Fruit fly (Drosophila melanogaster) whole organism, embryonic: ENCODE data around the gene tst.
A peak's percentile ranks its signal among the peaks of the same experiment; 100 is the strongest.

Source experiments
- Asciz ChIP-seq: fragments of 200-800 bp; sonication (Bioruptor generic); optimal IDR thresholded peaks from 2 replicates; lab custom pipeline; 2017; ENCODE audit warnings: missing biosample characterization, mild to moderate bottlenecking, missing genetic modification characterization, missing genetic modification reagents
- BtbVII ChIP-seq: fragments of 200-800 bp; sonication (Bioruptor generic); optimal IDR thresholded peaks from 3 replicates; lab custom pipeline; 2017; ENCODE audit warnings: missing biosample characterization, mild to moderate bottlenecking, missing genetic modification characterization
- CG10209 ChIP-seq: fragments of 200-800 bp; sonication (Bioruptor generic); optimal IDR thresholded peaks from 3 replicates; lab custom pipeline; 2017; ENCODE audit warnings: missing biosample characterization, mild to moderate bottlenecking, missing genetic modification characterization, missing genetic modification reagents
- CG15696 ChIP-seq: fragments of 200-800 bp; sonication (Bioruptor generic); optimal IDR thresholded peaks from 2 replicates; lab custom pipeline; 2019; ENCODE audit warnings: missing biosample characterization, mild to moderate bottlenecking, missing genetic modification characterization, moderate library complexity
- CG18764 ChIP-seq: fragments of 200-800 bp; sonication (Bioruptor generic); optimal IDR thresholded peaks from 3 replicates; lab custom pipeline; 2016; ENCODE audit warnings: missing biosample characterization, missing genetic modification characterization
- CG2120 ChIP-seq: fragments of 200-800 bp; sonication (Bioruptor generic); optimal IDR thresholded peaks from 3 replicates; lab custom pipeline; 2016; ENCODE audit warnings: missing biosample characterization, missing genetic modification characterization
- CG2875 ChIP-seq: fragments of 200-800 bp; sonication (Bioruptor generic); optimal IDR thresholded peaks from 2 replicates; lab custom pipeline; 2017; ENCODE audit warnings: missing biosample characterization, mild to moderate bottlenecking, missing genetic modification characterization, missing genetic modification reagents
- CG30020 ChIP-seq: fragments of 200-800 bp; optimal IDR thresholded peaks from 2 replicates; lab custom pipeline; 2019; ENCODE audit warnings: missing biosample characterization, mild to moderate bottlenecking, missing genetic modification characterization, moderate library complexity
- CG4328 ChIP-seq: fragments of 200-800 bp; sonication (Bioruptor generic); optimal IDR thresholded peaks from 3 replicates; lab custom pipeline; 2017; ENCODE audit warnings: missing biosample characterization, missing genetic modification reagents, missing genetic modification characterization
- CG4730 ChIP-seq: fragments of 200-800 bp; sonication (Bioruptor generic); IDR thresholded peaks from 2 replicates; pipeline ENCODE4 v1.3.6; 2022; ENCODE audit warnings: missing biosample characterization, missing genetic modification characterization
- CG4854 ChIP-seq: fragments of 200-800 bp; sonication (Bioruptor generic); optimal IDR thresholded peaks from 2 replicates; lab custom pipeline; 2016; ENCODE audit warnings: missing biosample characterization, missing genetic modification characterization, inconsistent platforms
- CG6813 ChIP-seq: fragments of 200-800 bp; sonication (Bioruptor generic); optimal IDR thresholded peaks from 2 replicates; lab custom pipeline; 2017; ENCODE audit warnings: missing biosample characterization, missing genetic modification characterization, mild to moderate bottlenecking, moderate library complexity, missing genetic modification reagents
- CG8290 ChIP-seq, 3 experiments: fragments of 200-800 bp; sonication (Bioruptor generic); optimal IDR thresholded peaks; 2 replicates each; lab custom pipeline; 2016 to 2019; ENCODE audit warnings: missing biosample characterization in 3 of 3, missing genetic modification characterization in 3 of 3, mild to moderate bottlenecking in 2 of 3, moderate library complexity in 1 of 3
- CG9215 ChIP-seq: fragments of 200-800 bp; sonication (Bioruptor generic); IDR thresholded peaks from 2 replicates; pipeline ENCODE4 v1.3.6; 2022; ENCODE audit warnings: missing biosample characterization, missing genetic modification characterization
- CHES-1-like ChIP-seq: fragments of 200-800 bp; sonication (Bioruptor generic); optimal IDR thresholded peaks from 2 replicates; lab custom pipeline; 2016; ENCODE audit warnings: missing biosample characterization, missing genetic modification characterization
- CrebB ChIP-seq: fragments of 200-800 bp; sonication (Bioruptor generic); optimal IDR thresholded peaks from 3 replicates; lab custom pipeline; 2018; ENCODE audit warnings: missing biosample characterization, mild to moderate bottlenecking, missing genetic modification characterization
- D ChIP-seq, 2 experiments: fragments of 200-800 bp in 1 of 2; fragments of >200 bp in 1 of 2; sonication (Bioruptor generic) in 1 of 2; optimal IDR thresholded peaks; 2 replicates in 1 of 2; 3 replicates in 1 of 2; lab custom pipeline; 2017; ENCODE audit warnings: mild to moderate bottlenecking in 1 of 2, missing biosample characterization in 1 of 2, missing genetic modification characterization in 1 of 2, missing genetic modification reagents in 1 of 2
- Dad ChIP-seq: fragments of 200-800 bp; sonication (Bioruptor generic); optimal IDR thresholded peaks from 3 replicates; lab custom pipeline; 2016; ENCODE audit warnings: missing biosample characterization, missing genetic modification characterization
- H15 ChIP-seq: fragments of 200-800 bp; sonication (Bioruptor generic); IDR thresholded peaks from 3 replicates; pipeline ENCODE4 v1.3.6; 2022; ENCODE audit warnings: missing biosample characterization, missing genetic modification characterization
- HLHmδ ChIP-seq: fragments of 200-800 bp; sonication (Bioruptor generic); optimal IDR thresholded peaks from 2 replicates; lab custom pipeline; 2018; ENCODE audit warnings: missing biosample characterization, mild to moderate bottlenecking, missing genetic modification characterization, moderate library complexity
- Neu2 ChIP-seq: fragments of 200-800 bp; sonication (Bioruptor generic); optimal IDR thresholded peaks from 3 replicates; lab custom pipeline; 2016; ENCODE audit warnings: missing biosample characterization, missing genetic modification characterization, borderline replicate concordance
- Oli ChIP-seq: fragments of 200-800 bp; sonication (Bioruptor generic); optimal IDR thresholded peaks from 2 replicates; lab custom pipeline; 2018; ENCODE audit warnings: missing biosample characterization, mild to moderate bottlenecking, missing genetic modification characterization, moderate library complexity
- TFAM ChIP-seq: fragments of 200-800 bp; sonication (Bioruptor generic); optimal IDR thresholded peaks from 2 replicates; lab custom pipeline; 2017; ENCODE audit warnings: missing biosample characterization, missing genetic modification characterization, inconsistent platforms
- Usf ChIP-seq: fragments of 200-800 bp; sonication (Bioruptor generic); optimal IDR thresholded peaks from 2 replicates; lab custom pipeline; 2017; ENCODE audit warnings: missing genotype, missing biosample characterization, missing genetic modification characterization
- Xrp1 ChIP-seq: fragments of 200-800 bp; sonication (Bioruptor generic); IDR thresholded peaks from 2 replicates; pipeline ENCODE4 v1.3.6; 2022; ENCODE audit warnings: missing biosample characterization, missing genetic modification characterization
- ci ChIP-seq: fragments of 200-800 bp; sonication (Bioruptor generic); IDR thresholded peaks from 3 replicates; pipeline ENCODE4 v1.3.6; 2022; ENCODE audit warnings: missing biosample characterization, missing genetic modification characterization
- corto ChIP-seq: fragments of 200-800 bp; sonication (Bioruptor generic); optimal IDR thresholded peaks from 2 replicates; lab custom pipeline; 2016; ENCODE audit warnings: missing biosample characterization, mild to moderate bottlenecking, missing genetic modification characterization, moderate library complexity
- da ChIP-seq: fragments of 200-800 bp; sonication (Bioruptor generic); optimal IDR thresholded peaks from 2 replicates; lab custom pipeline; 2016; ENCODE audit warnings: missing biosample characterization, missing genetic modification characterization
- dimm ChIP-seq: fragments of 200-800 bp; sonication (Bioruptor generic); IDR thresholded peaks from 2 replicates; pipeline ENCODE4 v1.3.6; 2022; ENCODE audit warnings: missing biosample characterization, missing genetic modification characterization
- exex ChIP-seq: fragments of 200-800 bp; sonication (Bioruptor generic); optimal IDR thresholded peaks from 4 replicates; lab custom pipeline; 2018; ENCODE audit warnings: missing biosample characterization, mild to moderate bottlenecking, missing genetic modification characterization, moderate library complexity
- fd3F ChIP-seq: fragments of 200-800 bp; sonication (Bioruptor generic); optimal IDR thresholded peaks from 2 replicates; lab custom pipeline; 2018; ENCODE audit warnings: missing biosample characterization, mild to moderate bottlenecking, missing genetic modification characterization, moderate library complexity
- fd64A ChIP-seq: fragments of 200-800 bp; sonication (Bioruptor generic); optimal IDR thresholded peaks from 3 replicates; lab custom pipeline; 2018; ENCODE audit warnings: missing biosample characterization, mild to moderate bottlenecking, missing genetic modification characterization
- gem ChIP-seq: fragments of 200-800 bp; sonication (Bioruptor generic); optimal IDR thresholded peaks from 2 replicates; lab custom pipeline; 2019; ENCODE audit warnings: missing biosample characterization, mild to moderate bottlenecking, missing genetic modification characterization, moderate library complexity
- h ChIP-seq: fragments of >200 bp; optimal IDR thresholded peaks from 2 replicates; lab custom pipeline; 2017
- mam ChIP-seq: fragments of 200-800 bp; sonication (Bioruptor generic); optimal IDR thresholded peaks from 3 replicates; lab custom pipeline; 2016; ENCODE audit warnings: missing biosample characterization, missing genetic modification characterization
- nerfin-2 ChIP-seq: fragments of 200-800 bp; sonication (Bioruptor generic); IDR thresholded peaks from 2 replicates; pipeline ENCODE4 v1.3.6; 2022; ENCODE audit warnings: missing biosample characterization, missing genetic modification characterization; ENCODE audit not compliant: partially characterized antibody
- odd ChIP-seq: fragments of 200-800 bp; sonication (Bioruptor generic); optimal IDR thresholded peaks from 2 replicates; lab custom pipeline; 2017; ENCODE audit warnings: missing biosample characterization, mild to moderate bottlenecking, missing genetic modification characterization
- pfk ChIP-seq: fragments of 200-800 bp; sonication (Bioruptor generic); optimal IDR thresholded peaks from 2 replicates; lab custom pipeline; 2018; ENCODE audit warnings: missing biosample characterization, mild to moderate bottlenecking, missing genetic modification characterization, moderate library complexity
- ranshi ChIP-seq: fragments of 200-800 bp; sonication (Bioruptor generic); IDR thresholded peaks from 2 replicates; pipeline ENCODE4 v1.3.6; 2022; ENCODE audit warnings: missing biosample characterization, missing genetic modification characterization
- row ChIP-seq: fragments of 200-800 bp; sonication (Bioruptor generic); IDR thresholded peaks from 3 replicates; pipeline ENCODE4 v1.3.6; 2022; ENCODE audit warnings: missing biosample characterization, missing genetic modification characterization
- scrt ChIP-seq: fragments of 200-800 bp; sonication (Bioruptor generic); optimal IDR thresholded peaks from 2 replicates; lab custom pipeline; 2018; ENCODE audit warnings: missing biosample characterization, mild to moderate bottlenecking, missing genetic modification characterization, moderate library complexity
- slp2 ChIP-seq: fragments of 200-800 bp; sonication (Bioruptor generic); optimal IDR thresholded peaks from 2 replicates; lab custom pipeline; 2016; ENCODE audit warnings: missing biosample characterization, missing genetic modification characterization
- sqz ChIP-seq: fragments of 200-800 bp; sonication (Bioruptor generic); optimal IDR thresholded peaks from 3 replicates; lab custom pipeline; 2018; ENCODE audit warnings: missing biosample characterization, mild to moderate bottlenecking, missing genetic modification characterization
- sug ChIP-seq: fragments of 200-800 bp; optimal IDR thresholded peaks from 2 replicates; lab custom pipeline; 2019; ENCODE audit warnings: missing biosample characterization, mild to moderate bottlenecking, missing genetic modification characterization, moderate library complexity
- tap ChIP-seq: fragments of 200-800 bp; optimal IDR thresholded peaks from 3 replicates; lab custom pipeline; 2019; ENCODE audit warnings: missing biosample characterization, mild to moderate bottlenecking, missing genetic modification characterization, moderate library complexity
- twi ChIP-seq: fragments of 200-800 bp; optimal IDR thresholded peaks from 2 replicates; lab custom pipeline; 2019; ENCODE audit warnings: missing biosample characterization, mild to moderate bottlenecking, missing genetic modification characterization, moderate library complexity
- unpg ChIP-seq: fragments of 200-800 bp; sonication (Bioruptor generic); optimal IDR thresholded peaks from 3 replicates; lab custom pipeline; 2018; ENCODE audit warnings: missing biosample characterization, mild to moderate bottlenecking, missing genetic modification characterization, moderate library complexity
- wek ChIP-seq: fragments of 200-800 bp; sonication (Bioruptor generic); optimal IDR thresholded peaks from 3 replicates; lab custom pipeline; 2018; ENCODE audit warnings: missing biosample characterization, mild to moderate bottlenecking, missing genetic modification characterization, moderate library complexity
- zen ChIP-seq: fragments of 200-800 bp; sonication (Bioruptor generic); optimal IDR thresholded peaks from 3 replicates; lab custom pipeline; 2018; ENCODE audit warnings: missing biosample characterization, mild to moderate bottlenecking, missing genetic modification characterization, moderate library complexity
- zf30C ChIP-seq: fragments of 200-800 bp; sonication (Bioruptor generic); optimal IDR thresholded peaks from 3 replicates; lab custom pipeline; 2018; ENCODE audit warnings: missing biosample characterization, mild to moderate bottlenecking, missing genetic modification characterization

The tst gene

dm6 chr3R:23729066-23729465 lies 43.6 kb downstream of the tst start (continued):
- TF ChIP-seq Xrp1 (GFP tag; lab: Robert Waterston, UW) = peak; percentile 53; the same call in 1 of the 2 replicates
- peak; percentile 56; the same call in 1 of the 3 replicates for TF ChIP-seq ci (GFP tag; lab: Robert Waterston, UW)
- TF ChIP-seq scrt (GFP tag; lab: Kevin White, UChicago) = peak; percentile 46
- peak; percentile 77 for TF ChIP-seq BtbVII (GFP tag; lab: Kevin White, UChicago)
- TF ChIP-seq exex (tag; lab: Kevin White, UChicago) = peak; percentile 56
- TF ChIP-seq Oli (tag; lab: Kevin White, UChicago) = no peak
- TF ChIP-seq CHES-1-like = peak; percentile 18
- peak; percentile 10 for TF ChIP-seq sqz (GFP tag; lab: Kevin White, UChicago)
- no peak for TF ChIP-seq CG30020
- TF ChIP-seq da = no peak
- TF ChIP-seq CG15696 = peak; percentile 30
- TF ChIP-seq CG2875 = no peak
- TF ChIP-seq CrebB (tag; lab: Kevin White, UChicago) = peak; percentile 66
- TF ChIP-seq H15 (GFP tag; lab: Robert Waterston, UW) = no peak
- no peak for TF ChIP-seq Neu2 (GFP tag; lab: Kevin White, UChicago)
- TF ChIP-seq zf30C (GFP tag; lab: Kevin White, UChicago) = no peak
- TF ChIP-seq CG4854 (GFP tag; lab: Kevin White, UChicago) = peak; percentile 19
- TF ChIP-seq fd64A (GFP tag; lab: Kevin White, UChicago) = peak; percentile 19
- no peak for TF ChIP-seq nerfin-2
- TF ChIP-seq dimm (GFP tag; lab: Robert Waterston, UW) = no peak
- TF ChIP-seq corto (GFP tag; lab: Kevin White, UChicago) = no peak
- TF ChIP-seq row (GFP tag; lab: Robert Waterston, UW) = no peak
- TF ChIP-seq gem (tag; lab: Kevin White, UChicago) = peak; percentile 9
- 0 out of 2 replicates have a peak, but pooled peaks have one; percentile 32 for TF ChIP-seq ranshi (GFP tag; lab: Robert Waterston, UW)
- no peak for TF ChIP-seq tap (tag; lab: Kevin White, UChicago)
- peak; percentile 86 for TF ChIP-seq CG6813 (GFP tag; lab: Kevin White, UChicago)
- peak; percentile 57 for TF ChIP-seq zen
- TF ChIP-seq D (optimal IDR thresholded peaks at IDR 0.05; lab: Kevin White, UChicago) = no peak
- no peak for TF ChIP-seq D (GFP tag; optimal IDR thresholded peaks at IDR 0.05; lab: Kevin White, UChicago)
- peak; percentile 54 for TF ChIP-seq CG4328 (GFP tag; lab: Kevin White, UChicago)
- TF ChIP-seq TFAM (GFP tag; lab: Kevin White, UChicago) = no peak
- no peak for TF ChIP-seq CG9215 (GFP tag; lab: Robert Waterston, UW)
- TF ChIP-seq fd3F (GFP tag; lab: Kevin White, UChicago) = peak; percentile 13
- TF ChIP-seq pfk (GFP tag; lab: Kevin White, UChicago) = peak; percentile 69
- peak; percentile 7 for TF ChIP-seq mam
- peak; percentile 75 for TF ChIP-seq twi
- no peak for TF ChIP-seq h (lab: Kevin White, UChicago)
- TF ChIP-seq wek (GFP tag; lab: Kevin White, UChicago) = peak; percentile 62
- TF ChIP-seq unpg (GFP tag; lab: Kevin White, UChicago) = peak; percentile 40
- TF ChIP-seq HLHmδ (GFP tag; lab: Kevin White, UChicago) = peak; percentile 56
- TF ChIP-seq CG2120 (GFP tag; lab: Kevin White, UChicago) = peak; percentile 46
- TF ChIP-seq CG10209 (GFP tag; lab: Kevin White, UChicago) = peak; percentile 40
- peak; percentile 64 for TF ChIP-seq odd (GFP tag; lab: Kevin White, UChicago)
- TF ChIP-seq CG4730 (GFP tag; lab: Robert Waterston, UW) = no peak
- no peak for TF ChIP-seq CG18764
- TF ChIP-seq sug (tag; lab: Kevin White, UChicago) = peak; percentile 64
- TF ChIP-seq Usf (GFP tag; lab: Kevin White, UChicago) = no peak
- no peak for TF ChIP-seq slp2 (GFP tag; lab: Kevin White, UChicago)
- no peak for TF ChIP-seq Dad (GFP tag; lab: Kevin White, UChicago)
- peak; percentile 45 for TF ChIP-seq Asciz (GFP tag; lab: Kevin White, UChicago)
- no peak for TF ChIP-seq CG8290 (GFP tag; optimal IDR thresholded peaks at IDR 0.05; lab: Kevin White, UChicago)
- TF ChIP-seq CG8290 (tag; optimal IDR thresholded peaks at IDR 0.05; lab: Kevin White, UChicago) = peak in 1 of 2 experiments; percentile 78
